Worm (Caenorhabditis elegans): ENCODE measurements around the gene catp-7.

The catp-7 gene

ce11 chrIV:8600712-8601330 is 15.0 kb downstream of the catp-7 start, which contains the start of gene Y59H11AR.4:
Y59H11AR.4 (minus strand) TSS chrIV:8600762.
- TF ChIP-seq skn-1 (tag; optimal IDR thresholded peaks at IDR 0.05) (no peak), snpc-4 (tag; optimal IDR thresholded peaks at IDR 0.05) (no peak), nhr-21 (tag; optimal IDR thresholded peaks at IDR 0.05) (no peak), C34F6.9 (tag; optimal IDR thresholded peaks at IDR 0.05) (no peak), crh-2 (tag; optimal IDR thresholded peaks at IDR 0.05) (no peak), unc-39 (tag; optimal IDR thresholded peaks at IDR 0.05) (no peak), sma-9 (GFP tag; optimal IDR thresholded peaks at IDR 0.05) (peak; percentile 6), sma-9 (tag; optimal IDR thresholded peaks at IDR 0.05) (no peak), elt-3 (tag; optimal IDR thresholded peaks at IDR 0.05) (no peak), ZK546.5 (tag; optimal IDR thresholded peaks at IDR 0.05) (no peak)

DNA sequence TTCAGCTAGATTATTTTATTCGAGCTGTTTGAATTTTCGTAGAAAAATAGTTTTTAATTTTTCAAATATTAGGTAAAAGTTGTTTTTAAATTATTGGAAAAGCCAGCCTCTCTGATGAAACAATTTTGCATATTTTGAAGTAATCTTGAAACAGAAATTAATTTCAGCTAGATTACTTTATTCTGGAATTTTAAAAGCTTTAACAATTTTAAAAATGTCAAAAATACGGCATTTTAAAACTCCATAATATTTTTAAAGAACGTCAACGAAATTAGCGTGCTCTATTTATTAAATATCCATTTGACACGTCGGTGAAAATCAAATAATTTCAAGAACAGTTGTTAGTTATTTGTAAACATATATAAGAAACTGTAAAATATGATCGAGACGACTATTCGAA is 17.1 kb downstream of the catp-7 start, which contains the start of gene Y59H11AR.10:
Y59H11AR.10 (plus strand) TSS at position 301 of the 400 bp plus-strand sequence.
- TF ChIP-seq elt-1 (tag; optimal IDR thresholded peaks at IDR 0.05) (no peak), nhr-25 (tag; optimal IDR thresholded peaks at IDR 0.05) (no peak), peb-1 (tag; optimal IDR thresholded peaks at IDR 0.05) (no peak), lsy-2 (tag; optimal IDR thresholded peaks at IDR 0.05) (no peak), R02D3.7 (tag; optimal IDR thresholded peaks at IDR 0.05) (no peak), mab-5 (tag; optimal IDR thresholded peaks at IDR 0.05) (no peak), unc-62 (GFP tag; optimal IDR thresholded peaks at IDR 0.05) (no peak)

ce11 chrIV:8605217-8605616 is 19.4 kb downstream of the catp-7 start:
- peak; percentile 13 for TF ChIP-seq nhr-6 (tag; optimal IDR thresholded peaks at IDR 0.05)
- peak; percentile 48 for TF ChIP-seq nhr-129 (tag; optimal IDR thresholded peaks at IDR 0.05)
- peak in 1 of 2 experiments; percentile 49 for TF ChIP-seq lsy-2 (tag; optimal IDR thresholded peaks at IDR 0.05)
- TF ChIP-seq F13H6.1 (tag; optimal IDR thresholded peaks at IDR 0.05): peak; percentile 33
- TF ChIP-seq ceh-16 (tag; optimal IDR thresholded peaks at IDR 0.05): no peak
- TF ChIP-seq sma-9 (GFP tag; optimal IDR thresholded peaks at IDR 0.05): peak; percentile 67
- no peak for TF ChIP-seq sma-9 (tag; optimal IDR thresholded peaks at IDR 0.05)
- TF ChIP-seq C34F6.9 (tag; optimal IDR thresholded peaks at IDR 0.05): peak; percentile 66
- no peak for TF ChIP-seq elt-1 (tag; optimal IDR thresholded peaks at IDR 0.05)

DNA sequence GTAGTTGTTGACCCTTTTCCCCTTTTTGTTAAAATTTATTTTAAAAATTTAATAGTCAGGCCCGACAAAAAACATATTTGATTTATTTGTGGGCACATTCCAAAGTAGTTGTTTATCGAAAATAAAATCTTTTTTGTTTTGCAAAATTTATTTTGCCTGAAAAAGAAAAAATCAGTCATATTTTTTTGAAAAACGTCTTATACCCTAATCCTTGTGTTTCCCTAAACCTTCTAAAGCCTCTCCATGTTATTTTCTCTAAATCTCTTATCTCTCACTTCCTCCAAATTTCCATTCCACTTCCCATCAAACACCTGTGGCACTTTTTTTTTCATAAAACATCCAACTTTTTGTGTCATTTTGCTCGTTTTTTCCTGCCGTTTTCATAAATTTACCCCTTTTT is 22.4 kb downstream of the catp-7 start:
- TF ChIP-seq elt-3 (tag; optimal IDR thresholded peaks at IDR 0.05) (no peak), alr-1 (tag; optimal IDR thresholded peaks at IDR 0.05) (no peak), skn-1 (tag; optimal IDR thresholded peaks at IDR 0.05) (no peak), lin-11 (tag; optimal IDR thresholded peaks at IDR 0.05) (no peak), unc-55 (GFP tag; optimal IDR thresholded peaks at IDR 0.05) (peak; percentile 68), fos-1 (tag; optimal IDR thresholded peaks at IDR 0.05) (no peak), mab-5 (tag; optimal IDR thresholded peaks at IDR 0.05) (peak; percentile 17), lin-13 (GFP tag; optimal IDR thresholded peaks at IDR 0.05) (no peak), nhr-77 (tag; optimal IDR thresholded peaks at IDR 0.05) (no peak)

DNA sequence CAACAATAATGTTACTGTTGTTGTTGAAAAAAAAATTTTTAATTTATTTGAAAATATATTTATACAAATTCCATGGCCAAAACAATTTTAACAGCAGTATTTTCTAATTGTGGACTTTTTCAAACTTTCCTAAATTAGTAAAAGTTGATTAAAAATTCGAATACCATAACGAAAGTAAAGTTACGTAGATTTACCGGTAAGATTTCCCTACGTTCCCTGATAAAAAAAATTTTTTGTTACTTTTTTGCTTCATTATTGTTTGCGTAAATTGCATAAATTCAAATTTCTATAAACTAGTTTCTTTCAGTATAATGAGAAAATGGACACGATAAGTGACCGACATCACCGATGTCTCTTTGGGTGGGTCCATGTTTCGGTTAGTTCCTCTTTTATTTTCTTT is 23.2 kb downstream of the catp-7 start, which contains the start of gene F42A9.6:
F42A9.6 (plus strand) TSS at position 301 of the 400 bp plus-strand sequence.
- TF ChIP-seq dmd-4 (tag; optimal IDR thresholded peaks at IDR 0.05): no peak
- no peak for TF ChIP-seq nhr-10 (tag; optimal IDR thresholded peaks at IDR 0.05)
- no peak for TF ChIP-seq mdl-1 (tag; optimal IDR thresholded peaks at IDR 0.05)
- no peak for TF ChIP-seq nhr-12 (tag; optimal IDR thresholded peaks at IDR 0.05)
- no peak for TF ChIP-seq sma-9 (GFP tag; optimal IDR thresholded peaks at IDR 0.05)
- no peak for TF ChIP-seq sma-9 (tag; optimal IDR thresholded peaks at IDR 0.05)
- TF ChIP-seq ZK546.5 (tag; optimal IDR thresholded peaks at IDR 0.05): no peak
- TF ChIP-seq nhr-129 (tag; optimal IDR thresholded peaks at IDR 0.05): no peak
- no peak for TF ChIP-seq elt-3 (tag; optimal IDR thresholded peaks at IDR 0.05)
- TF ChIP-seq nhr-23 (tag; optimal IDR thresholded peaks at IDR 0.05): no peak
- no peak for TF ChIP-seq C34F6.9 (tag; optimal IDR thresholded peaks at IDR 0.05)
- no peak for TF ChIP-seq unc-39 (tag; optimal IDR thresholded peaks at IDR 0.05)
- no peak for TF ChIP-seq blmp-1 (tag; optimal IDR thresholded peaks at IDR 0.05; ENCODE audit: insufficient read depth)
- no peak for TF ChIP-seq snpc-4 (tag; optimal IDR thresholded peaks at IDR 0.05)
- no peak for TF ChIP-seq R02D3.7 (tag; optimal IDR thresholded peaks at IDR 0.05)
- TF ChIP-seq lin-11 (tag; optimal IDR thresholded peaks at IDR 0.05): no peak

Data from whole organism, L2 larva.